Worm (Caenorhabditis elegans): ENCODE data around the gene sri-65.

The sri-65 gene

ce11 chrV:16406357-16406756, 18.2 kb upstream of the sri-65 start:
- TF ChIP-seq lin-39 (tag; optimal IDR thresholded peaks at IDR 0.05) (no peak), C34F6.9 (tag; optimal IDR thresholded peaks at IDR 0.05) (no peak), elt-3 (tag; optimal IDR thresholded peaks at IDR 0.05) (no peak), nhr-77 (tag; optimal IDR thresholded peaks at IDR 0.05) (no peak), mdl-1 (tag; optimal IDR thresholded peaks at IDR 0.05) (no peak), nhr-11 (tag; optimal IDR thresholded peaks at IDR 0.05) (no peak), peb-1 (tag; optimal IDR thresholded peaks at IDR 0.05) (no peak), R02D3.7 (tag; optimal IDR thresholded peaks at IDR 0.05) (no peak), elt-1 (tag; optimal IDR thresholded peaks at IDR 0.05) (no peak), alr-1 (tag; optimal IDR thresholded peaks at IDR 0.05) (no peak), sma-3 (GFP tag; optimal IDR thresholded peaks at IDR 0.05) (no peak), nhr-25 (tag; optimal IDR thresholded peaks at IDR 0.05) (no peak), egl-27 (tag; optimal IDR thresholded peaks at IDR 0.05) (no peak), nhr-129 (tag; optimal IDR thresholded peaks at IDR 0.05) (no peak), blmp-1 (tag; optimal IDR thresholded peaks at IDR 0.05; ENCODE audit: insufficient read depth) (no peak), sma-9 (GFP tag; optimal IDR thresholded peaks at IDR 0.05) (no peak), sma-9 (tag; optimal IDR thresholded peaks at IDR 0.05) (no peak), ztf-1 (GFP tag; conservative IDR thresholded peaks at IDR 0.05) (no peak), ama-1 (optimal IDR thresholded peaks at IDR 0.05) (no peak), mab-5 (tag; optimal IDR thresholded peaks at IDR 0.05) (no peak)

- no peak for TF ChIP-seq dmd-4 (tag; optimal IDR thresholded peaks at IDR 0.05)
- TF ChIP-seq alr-1 (tag; optimal IDR thresholded peaks at IDR 0.05), result no peak
- TF ChIP-seq snpc-4 (tag; optimal IDR thresholded peaks at IDR 0.05), result no peak
- TF ChIP-seq F13H6.1 (tag; optimal IDR thresholded peaks at IDR 0.05), result no peak
- TF ChIP-seq nhr-129 (tag; optimal IDR thresholded peaks at IDR 0.05), result no peak
- TF ChIP-seq peb-1 (tag; optimal IDR thresholded peaks at IDR 0.05), result no peak
- no peak for TF ChIP-seq lsy-2 (tag; optimal IDR thresholded peaks at IDR 0.05)
- no peak for TF ChIP-seq nhr-6 (tag; optimal IDR thresholded peaks at IDR 0.05)
- TF ChIP-seq sma-9 (GFP tag; optimal IDR thresholded peaks at IDR 0.05), result no peak
- TF ChIP-seq sma-9 (tag; optimal IDR thresholded peaks at IDR 0.05), result no peak
- no peak for TF ChIP-seq ceh-82 (tag; optimal IDR thresholded peaks at IDR 0.05)
- TF ChIP-seq lin-13 (GFP tag; optimal IDR thresholded peaks at IDR 0.05), result no peak
These were observed 17.2 kb upstream of the sri-65 start for ce11 chrV:16405366-16405765.

- no peak for TF ChIP-seq nhr-77 (tag; optimal IDR thresholded peaks at IDR 0.05)
- no peak for TF ChIP-seq nhr-11 (tag; optimal IDR thresholded peaks at IDR 0.05)
- no peak for TF ChIP-seq lin-13 (GFP tag; optimal IDR thresholded peaks at IDR 0.05)
- TF ChIP-seq dmd-4 (tag; optimal IDR thresholded peaks at IDR 0.05), result no peak
- no peak for TF ChIP-seq snpc-4 (tag; optimal IDR thresholded peaks at IDR 0.05)
- TF ChIP-seq nhr-237 (tag; optimal IDR thresholded peaks at IDR 0.05), result no peak
- no peak for TF ChIP-seq nhr-25 (tag; optimal IDR thresholded peaks at IDR 0.05)
- no peak for TF ChIP-seq nhr-12 (tag; optimal IDR thresholded peaks at IDR 0.05)
- no peak for TF ChIP-seq ama-1 (optimal IDR thresholded peaks at IDR 0.05)
- no peak for TF ChIP-seq peb-1 (tag; optimal IDR thresholded peaks at IDR 0.05)
- TF ChIP-seq mdl-1 (tag; optimal IDR thresholded peaks at IDR 0.05), result no peak
- TF ChIP-seq skn-1 (tag; optimal IDR thresholded peaks at IDR 0.05), result no peak
- no peak for TF ChIP-seq lin-39 (tag; optimal IDR thresholded peaks at IDR 0.05)
- TF ChIP-seq nhr-23 (tag; optimal IDR thresholded peaks at IDR 0.05), result no peak
- no peak for TF ChIP-seq crh-2 (tag; optimal IDR thresholded peaks at IDR 0.05)
These were observed 15.8 kb upstream of the sri-65 start, which contains the start of gene syp-1 for ce11 chrV:16403974-16404373. TSS of gene syp-1 (plus strand) at chrV:16404274.

ce11 chrV:16401519-16401918, 13.4 kb upstream of the sri-65 start, which contains the start of gene F13A7.14:
TSS of gene F13A7.14 (plus strand) at chrV:16401891.
- TF ChIP-seq nhr-10 (tag; optimal IDR thresholded peaks at IDR 0.05) (peak; percentile 40), unc-62 (GFP tag; optimal IDR thresholded peaks at IDR 0.05) (no peak), R02D3.7 (tag; optimal IDR thresholded peaks at IDR 0.05) (peak; percentile 33), crh-2 (tag; optimal IDR thresholded peaks at IDR 0.05) (peak; percentile 75), ceh-82 (tag; optimal IDR thresholded peaks at IDR 0.05) (no peak), mbf-1 (tag; optimal IDR thresholded peaks at IDR 0.05) (no peak), lin-11 (tag; optimal IDR thresholded peaks at IDR 0.05) (peak; percentile 64), fos-1 (tag; optimal IDR thresholded peaks at IDR 0.05) (peak; percentile 4), elt-1 (tag; optimal IDR thresholded peaks at IDR 0.05) (no peak), nhr-77 (tag; optimal IDR thresholded peaks at IDR 0.05) (no peak), nhr-237 (tag; optimal IDR thresholded peaks at IDR 0.05) (no peak), ztf-4 (tag; optimal IDR thresholded peaks at IDR 0.05) (peak; percentile 28), mab-5 (tag; optimal IDR thresholded peaks at IDR 0.05) (peak; percentile 41), F13H6.1 (tag; optimal IDR thresholded peaks at IDR 0.05) (peak; percentile 80), lsy-2 (tag; optimal IDR thresholded peaks at IDR 0.05) (peak; percentile 58 to 83), nhr-11 (tag; optimal IDR thresholded peaks at IDR 0.05) (no peak), sma-3 (GFP tag; optimal IDR thresholded peaks at IDR 0.05) (peak; percentile 89), alr-1 (tag; optimal IDR thresholded peaks at IDR 0.05) (no peak), gmeb-1 (tag; optimal IDR thresholded peaks at IDR 0.05) (peak; percentile 97), peb-1 (tag; optimal IDR thresholded peaks at IDR 0.05) (no peak), skn-1 (tag; optimal IDR thresholded peaks at IDR 0.05) (no peak), nhr-21 (tag; optimal IDR thresholded peaks at IDR 0.05) (peak; percentile 76), sem-4 (tag; optimal IDR thresholded peaks at IDR 0.05) (peak; percentile 58), unc-55 (GFP tag; optimal IDR thresholded peaks at IDR 0.05) (peak; percentile 85), nhr-129 (tag; optimal IDR thresholded peaks at IDR 0.05) (no peak), Y55F3AM.14 (GFP tag; optimal IDR thresholded peaks at IDR 0.05) (no peak), egl-27 (tag; optimal IDR thresholded peaks at IDR 0.05) (peak; percentile 61), nhr-25 (tag; optimal IDR thresholded peaks at IDR 0.05) (peak; percentile 68), unc-39 (tag; optimal IDR thresholded peaks at IDR 0.05) (no peak), ceh-16 (tag; optimal IDR thresholded peaks at IDR 0.05) (peak; percentile 77), elt-3 (tag; optimal IDR thresholded peaks at IDR 0.05) (no peak), ZK546.5 (tag; optimal IDR thresholded peaks at IDR 0.05) (no peak)

Data from whole organism, L2 larva.